Fruit fly (Drosophila melanogaster): ENCODE results near the gene CG13042.

CG13042 gene

dm6 chr3L:16289067-16289466 is 19.2 kb downstream of the CG13042 start (continued):
- TF ChIP-seq Oli (tag; optimal IDR thresholded peaks at IDR 0.05) (peak; percentile 61), Rfx (GFP tag; IDR thresholded peaks at IDR 0.05) (peak; percentile 38; the same call in 1 of the 2 replicates), lab (GFP tag; optimal IDR thresholded peaks at IDR 0.05) (peak; percentile 19), Fer3 (tag; optimal IDR thresholded peaks at IDR 0.05) (no peak), maf-S (GFP tag; optimal IDR thresholded peaks at IDR 0.05) (no peak), CG6654 (GFP tag; optimal IDR thresholded peaks at IDR 0.05) (no peak), chif (GFP tag; optimal IDR thresholded peaks at IDR 0.05) (no peak), eve (GFP tag; optimal IDR thresholded peaks at IDR 0.05) (no peak), unpg (GFP tag; optimal IDR thresholded peaks at IDR 0.05) (peak; percentile 59), CG12659 (GFP tag; optimal IDR thresholded peaks at IDR 0.05) (peak; percentile 19), Hr3 (GFP tag; optimal IDR thresholded peaks at IDR 0.05) (peak; percentile 24), ind (GFP tag; optimal IDR thresholded peaks at IDR 0.05) (peak; percentile 23), CG10654 (GFP tag; optimal IDR thresholded peaks at IDR 0.05) (peak; percentile 2), CG32767 (GFP tag; IDR thresholded peaks at IDR 0.05) (peak; percentile 46; the same call in 1 of the 2 replicates), Ada2b (GFP tag; IDR thresholded peaks at IDR 0.05) (peak; percentile 58; the same call in 1 of the 2 replicates), CG1832 (GFP tag; optimal IDR thresholded peaks at IDR 0.05) (no peak), CG11398 (GFP tag; optimal IDR thresholded peaks at IDR 0.05) (no peak), tgo (GFP tag; IDR thresholded peaks at IDR 0.05) (peak; percentile 43; the same call in 1 of the 3 replicates), gem (tag; optimal IDR thresholded peaks at IDR 0.05) (peak; percentile 65), CG32772 (GFP tag; IDR thresholded peaks at IDR 0.05) (0 out of 2 replicates have a peak, but pooled peaks have one; percentile 25), Neu2 (GFP tag; optimal IDR thresholded peaks at IDR 0.05; ENCODE audit: borderline replicate concordance) (no peak), CG12155 (GFP tag; optimal IDR thresholded peaks at IDR 0.05) (peak; percentile 3), Hr39 (optimal IDR thresholded peaks at IDR 0.05) (no peak), dpn (GFP tag; optimal IDR thresholded peaks at IDR 0.05) (peak in 1 of 2 experiments; percentile 38), CG16815 (GFP tag; optimal IDR thresholded peaks at IDR 0.05) (no peak), CG7372 (GFP tag; IDR thresholded peaks at IDR 0.05) (no peak), Poxn (GFP tag; IDR thresholded peaks at IDR 0.05) (no peak), H15 (GFP tag; IDR thresholded peaks at IDR 0.05) (peak; percentile 53; the same call in 1 of the 3 replicates), vvl (GFP tag; IDR thresholded peaks at IDR 0.05) (peak; percentile 40; the same call in 1 of the 2 replicates), CG15073 (GFP tag; optimal IDR thresholded peaks at IDR 0.05) (no peak), CG13296 (GFP tag; optimal IDR thresholded peaks at IDR 0.05) (peak; percentile 39), CG31441 (GFP tag; IDR thresholded peaks at IDR 0.05) (no peak), CG5245 (GFP tag; optimal IDR thresholded peaks at IDR 0.05) (no peak), tin (GFP tag; optimal IDR thresholded peaks at IDR 0.05) (peak; percentile 10), hkb (optimal IDR thresholded peaks at IDR 0.05) (no peak), hkb (GFP tag; IDR thresholded peaks at IDR 0.05) (peak; percentile 66), CG10321 (GFP tag; IDR thresholded peaks at IDR 0.05) (0 out of 2 replicates have a peak, but pooled peaks have one; percentile 9), dysf (GFP tag; IDR thresholded peaks at IDR 0.05) (peak; percentile 61; the same call in 2 of the 3 replicates), CG4730 (GFP tag; IDR thresholded peaks at IDR 0.05) (peak; percentile 50; the same call in 1 of the 2 replicates), prd (optimal IDR thresholded peaks at IDR 0.05) (no peak), prd (GFP tag; IDR thresholded peaks at IDR 0.05) (peak; percentile 38; the same call in 1 of the 3 replicates), ap (GFP tag; IDR thresholded peaks at IDR 0.05) (peak; percentile 65), NC2β (GFP tag; optimal IDR thresholded peaks at IDR 0.05) (no peak), CG13775 (GFP tag; optimal IDR thresholded peaks at IDR 0.05) (peak; percentile 11), Ptx1 (GFP tag; IDR thresholded peaks at IDR 0.05) (0 out of 2 replicates have a peak, but pooled peaks have one; percentile 43), CG17385 (GFP tag; optimal IDR thresholded peaks at IDR 0.05) (peak; percentile 13), tap (tag; optimal IDR thresholded peaks at IDR 0.05) (peak; percentile 5), B-H1 (GFP tag; IDR thresholded peaks at IDR 0.05) (0 out of 3 replicates have a peak, but pooled peaks have one; percentile 16), gro (GFP tag; optimal IDR thresholded peaks at IDR 0.05) (no peak), seq (GFP tag; IDR thresholded peaks at IDR 0.05) (peak; percentile 73), knrl (GFP tag; IDR thresholded peaks at IDR 0.05; ENCODE audit: partially characterized antibody) (no peak), CoRest (tag; optimal IDR thresholded peaks at IDR 0.05) (peak; percentile 20)
